Worm (Caenorhabditis elegans) whole organism, L1 larva: ENCODE data around the gene ZK1248.4.
A peak's percentile ranks its signal among the peaks of the same experiment; 100 is the strongest.

Experiments used
- Y116A8C.19 ChIP-seq: sonication (generic microtip); optimal IDR thresholded peaks from 2 replicates; lab custom pipeline; 2016; ENCODE audit warnings: missing compliant biosample characterization, missing genetic modification characterization, borderline replicate concordance
- alr-1 ChIP-seq: fragments of 200-800 bp; sonication (Bioruptor generic); optimal IDR thresholded peaks from 2 replicates; lab custom pipeline; 2018; ENCODE audit warnings: borderline replicate concordance, mild to moderate bottlenecking, missing genetic modification characterization, missing compliant biosample characterization
- ces-1 ChIP-seq: fragments of 150-350 bp; optimal IDR thresholded peaks from 2 replicates; lab custom pipeline; 2014; ENCODE audit warnings: missing biosample characterization, missing genetic modification reagents, missing genetic modification characterization
- efl-1 ChIP-seq, 4 experiments: fragments of 150-350 bp; optimal IDR thresholded peaks in 3 of 4; peaks in 1 of 4; 1 replicate in 1 of 4; 2 replicates in 3 of 4; lab custom pipeline; 2014; ENCODE audit warnings: missing biosample characterization in 2 of 4, missing genetic modification characterization in 2 of 4, missing genetic modification reagents in 2 of 4
- elt-3 ChIP-seq, 6 experiments: fragments of 150-350 bp in 1 of 6; sonication (generic microtip); optimal IDR thresholded peaks; 2 replicates each; lab custom pipeline; 2017 to 2018; ENCODE audit warnings: missing biosample characterization in 6 of 6, missing genetic modification characterization in 6 of 6, inconsistent platforms in 1 of 6
- ets-5 ChIP-seq: fragments of 200-800 bp; sonication (Bioruptor generic); IDR thresholded peaks from 2 replicates; pipeline ENCODE4 v1.3.6; 2022; ENCODE audit warnings: missing genetic modification characterization, missing compliant biosample characterization
- fos-1 ChIP-seq: fragments of 150-350 bp; optimal IDR thresholded peaks from 2 replicates; lab custom pipeline; 2014; ENCODE audit warnings: missing biosample characterization, missing genetic modification characterization
- lin-15B ChIP-seq: fragments of 150-350 bp; sonication (generic microtip); optimal IDR thresholded peaks from 3 replicates; lab custom pipeline; 2014; ENCODE audit warnings: missing biosample characterization, missing genetic modification characterization
- nhr-47 ChIP-seq: sonication (generic microtip); optimal IDR thresholded peaks from 2 replicates; lab custom pipeline; 2016; ENCODE audit warnings: mild to moderate bottlenecking, missing genetic modification characterization, moderate library complexity, missing compliant biosample characterization
- zag-1 ChIP-seq: fragments of 150-350 bp; optimal IDR thresholded peaks from 2 replicates; lab custom pipeline; 2014; ENCODE audit warnings: missing biosample characterization, missing genetic modification characterization

DNA sequence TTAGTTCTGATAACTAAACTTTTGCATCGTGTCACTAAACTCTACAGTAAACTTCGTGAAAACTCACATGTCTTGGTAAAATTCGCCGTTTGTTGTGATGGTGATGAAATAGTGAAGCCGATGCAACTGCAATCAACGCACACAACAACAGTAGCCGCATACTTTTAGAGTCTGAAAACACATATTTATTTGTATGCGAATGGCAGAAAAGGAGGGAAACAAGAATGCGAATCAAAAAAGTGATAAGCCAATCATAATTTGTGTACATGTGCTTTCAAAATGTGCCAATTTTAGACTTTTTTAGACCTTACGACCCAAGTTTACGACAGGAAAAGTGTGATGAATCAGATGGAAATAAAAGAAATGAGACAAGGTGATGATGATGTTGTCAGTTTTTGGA, 13.1 kb upstream of the ZK1248.4 start, which contains the start of gene K05F1.10:
- TF ChIP-seq ces-1 (GFP tag; lab: Kevin White, UChicago) (no peak), alr-1 (tag; lab: Kevin White, UChicago) (no peak), ets-5 (no peak), efl-1 (optimal IDR thresholded peaks at IDR 0.05; lab: Kevin White, UChicago) (no peak), efl-1 (GFP tag; optimal IDR thresholded peaks at IDR 0.05 in 1 of 2; lab: Kevin White, UChicago) (peak in 1 of 2 experiments; percentile 51), zag-1 (no peak), nhr-47 (tag; lab: Kevin White, UChicago) (no peak), elt-3 (tag; optimal IDR thresholded peaks at IDR 0.05; lab: Kevin White, UChicago) (no peak), lin-15B (tag; lab: Kevin White, UChicago) (no peak), fos-1 (tag; lab: Kevin White, UChicago) (no peak), Y116A8C.19 (tag; lab: Kevin White, UChicago) (no peak)
